Worm (Caenorhabditis elegans): Measurements from ENCODE around the gene lars-1.

Gene lars-1

ce11 chrIII:4195306-4196008, 8.9 kb upstream of the lars-1 start (continued):
- TF ChIP-seq ceh-58 (GFP tag; IDR thresholded peaks at IDR 0.05) = no peak
- TF ChIP-seq F23B12.7 (tag; optimal IDR thresholded peaks at IDR 0.05; ENCODE audit: insufficient read depth) = no peak
- no peak for TF ChIP-seq ztf-3 (GFP tag; optimal IDR thresholded peaks at IDR 0.05)
- no peak for TF ChIP-seq efl-1 (GFP tag; optimal IDR thresholded peaks at IDR 0.05)
- TF ChIP-seq lir-1 (GFP tag; conservative IDR thresholded peaks at IDR 0.05) = no peak
- peak; percentile 76 for TF ChIP-seq snpc-3.4 (tag; optimal IDR thresholded peaks at IDR 0.05)
- peak; percentile 67 to 89 for TF ChIP-seq let-607 (tag; optimal IDR thresholded peaks at IDR 0.05)
- no peak for TF ChIP-seq pha-4 (tag; optimal IDR thresholded peaks at IDR 0.05)
- TF ChIP-seq him-1 (tag; optimal IDR thresholded peaks at IDR 0.05) = no peak
- peak; percentile 39 for TF ChIP-seq K12H6.12 (tag; optimal IDR thresholded peaks at IDR 0.05)
- TF ChIP-seq chd-7 (tag; optimal IDR thresholded peaks at IDR 0.05) = peak; percentile 79
- TF ChIP-seq lsl-1 (GFP tag; optimal IDR thresholded peaks at IDR 0.05) = no peak
- TF ChIP-seq Y53F4B.3 (GFP tag; IDR thresholded peaks at IDR 0.05) = no peak
- TF ChIP-seq ceh-27 (GFP tag; optimal IDR thresholded peaks at IDR 0.05) = peak; percentile 42

ce11 chrIII:4194349-4195110, 7.9 kb upstream of the lars-1 start:
- TF ChIP-seq him-1 (tag; optimal IDR thresholded peaks at IDR 0.05) = no peak
- peak; percentile 13 for TF ChIP-seq tlf-1 (GFP tag; optimal IDR thresholded peaks at IDR 0.05)
- TF ChIP-seq ama-1 (optimal IDR thresholded peaks at IDR 0.05) = no peak
- peak in 1 of 2 experiments; percentile 66 for TF ChIP-seq ama-1 (GFP tag; optimal IDR thresholded peaks at IDR 0.05)
- 0 out of 2 replicates have a peak, but pooled peaks have one; percentile 11 for TF ChIP-seq hmg-1.2 (GFP tag; IDR thresholded peaks at IDR 0.05)
- TF ChIP-seq cebp-2 (GFP tag; IDR thresholded peaks at IDR 0.05) = 0 out of 2 replicates have a peak, but pooled peaks have one; percentile 57

- peak; percentile 69 for TF ChIP-seq ceh-27 (GFP tag; optimal IDR thresholded peaks at IDR 0.05)
- TF ChIP-seq Y53G8AR.9 (GFP tag; conservative IDR thresholded peaks at IDR 0.05) = 0 out of 2 replicates have a peak, but pooled peaks have one; percentile 56
- TF ChIP-seq ztf-28 (GFP tag; IDR thresholded peaks at IDR 0.05) = no peak
- TF ChIP-seq athp-1 (tag; optimal IDR thresholded peaks at IDR 0.05) = peak; percentile 41
- TF ChIP-seq sea-2 (GFP tag; IDR thresholded peaks at IDR 0.05) = no peak
- no peak for TF ChIP-seq D2030.7 (GFP tag; IDR thresholded peaks at IDR 0.05)
- TF ChIP-seq lsy-27 (tag; optimal IDR thresholded peaks at IDR 0.05; ENCODE audit: borderline replicate concordance, insufficient read depth) = no peak
- TF ChIP-seq dpff-1 (tag; optimal IDR thresholded peaks at IDR 0.05) = no peak
- peak; percentile 31 for TF ChIP-seq F23B12.7 (tag; optimal IDR thresholded peaks at IDR 0.05; ENCODE audit: insufficient read depth)
- TF ChIP-seq lin-54 (GFP tag; optimal IDR thresholded peaks at IDR 0.05) = peak; percentile 67
- no peak for TF ChIP-seq egrh-3 (GFP tag; IDR thresholded peaks at IDR 0.05)
- no peak for TF ChIP-seq ceh-58 (GFP tag; IDR thresholded peaks at IDR 0.05)
- no peak; the same call in 1 of the 2 replicates for TF ChIP-seq lir-1 (GFP tag; conservative IDR thresholded peaks at IDR 0.05)
- TF ChIP-seq hmg-20 (GFP tag; IDR thresholded peaks at IDR 0.05) = no peak
- TF ChIP-seq cebp-2 (GFP tag; IDR thresholded peaks at IDR 0.05) = no peak
- no peak for TF ChIP-seq nfya-2 (GFP tag; IDR thresholded peaks at IDR 0.05)
- TF ChIP-seq hlh-12 (tag; optimal IDR thresholded peaks at IDR 0.05) = no peak
- peak; percentile 80 for TF ChIP-seq B0336.3 (GFP tag; IDR thresholded peaks at IDR 0.05)
- TF ChIP-seq attf-3 (GFP tag; conservative IDR thresholded peaks at IDR 0.05) = no peak
- TF ChIP-seq C17E4.6 (GFP tag; IDR thresholded peaks at IDR 0.05) = no peak
- TF ChIP-seq ceh-79 (tag; optimal IDR thresholded peaks at IDR 0.05) = no peak
- peak; percentile 95 for TF ChIP-seq ets-4 (GFP tag; optimal IDR thresholded peaks at IDR 0.05)
- no peak for TF ChIP-seq F10E7.11 (tag; optimal IDR thresholded peaks at IDR 0.05)
- no peak for TF ChIP-seq bed-2 (GFP tag; IDR thresholded peaks at IDR 0.05)
- no peak for TF ChIP-seq bed-1 (GFP tag; IDR thresholded peaks at IDR 0.05)
- TF ChIP-seq F52B5.7 (tag; optimal IDR thresholded peaks at IDR 0.05) = no peak
- peak; percentile 74 for TF ChIP-seq akir-1 (GFP tag; optimal IDR thresholded peaks at IDR 0.05)
- 0 out of 2 replicates have a peak, but pooled peaks have one; percentile 38 for TF ChIP-seq Y95B8A.8 (GFP tag; IDR thresholded peaks at IDR 0.05)
- TF ChIP-seq let-607 (tag; optimal IDR thresholded peaks at IDR 0.05) = peak; percentile 99
These were observed 7.1 kb upstream of the lars-1 start, which contains the start of gene xbp-1 for ce11 chrIII:4193659-4194103. Gene xbp-1 (plus strand): TSS chrIII:4193809.
